Fruit fly (Drosophila melanogaster): Measurements from ENCODE around the gene cDIP.

The cDIP gene

DNA sequence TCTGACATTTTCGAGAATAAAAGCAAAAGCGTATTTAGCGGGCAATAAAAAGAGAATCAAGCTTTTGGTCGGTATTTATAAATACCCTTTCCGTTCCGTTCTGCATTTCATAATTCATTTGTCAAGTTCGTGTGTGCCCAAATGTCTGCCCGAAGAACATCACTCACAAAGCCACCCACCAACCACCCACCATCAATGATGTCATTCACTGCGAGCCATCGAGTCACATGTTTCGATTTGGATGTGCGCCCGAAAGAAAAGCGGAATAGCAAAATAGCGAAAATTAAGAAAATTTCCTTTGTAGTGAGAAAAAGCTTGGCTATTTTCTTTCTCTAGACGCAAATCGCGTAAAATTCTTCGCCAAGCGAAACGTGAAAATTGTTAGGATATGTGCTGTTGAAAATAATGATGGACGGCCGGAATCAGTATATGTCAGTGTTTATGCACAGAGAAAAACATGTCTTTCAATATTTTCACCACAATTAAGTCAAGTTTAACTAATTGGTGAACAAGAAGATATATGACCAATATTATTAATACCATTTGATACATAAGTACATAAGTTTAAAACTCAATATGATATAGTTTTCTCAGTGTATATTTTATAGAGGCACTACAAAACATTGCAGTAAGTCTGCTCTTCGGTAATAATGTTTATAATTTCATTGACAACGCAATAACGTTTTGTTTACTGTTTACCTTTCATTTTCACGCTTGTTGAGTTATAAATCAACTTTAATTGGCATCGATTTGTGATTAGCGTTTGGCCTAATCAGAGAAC, 9.6 kb downstream of the cDIP start:
- no peak for TF ChIP-seq N (GFP tag; optimal IDR thresholded peaks at IDR 0.05)
- TF ChIP-seq fru (GFP tag; optimal IDR thresholded peaks at IDR 0.05) = peak; percentile 19
- TF ChIP-seq CrebA (GFP tag; optimal IDR thresholded peaks at IDR 0.05; ENCODE audit: borderline replicate concordance) = no peak
- TF ChIP-seq Mio (GFP tag; optimal IDR thresholded peaks at IDR 0.05) = no peak
- TF ChIP-seq OdsH (GFP tag; optimal IDR thresholded peaks at IDR 0.05) = peak; percentile 55
- no peak for TF ChIP-seq sage (GFP tag; optimal IDR thresholded peaks at IDR 0.05)
- TF ChIP-seq tai (GFP tag; optimal IDR thresholded peaks at IDR 0.05) = no peak
- peak in 1 of 2 experiments; percentile 29 for TF ChIP-seq foxo (GFP tag; optimal IDR thresholded peaks at IDR 0.05)
- no peak for TF ChIP-seq Dif (GFP tag; optimal IDR thresholded peaks at IDR 0.05; ENCODE audit: partially characterized antibody)
- TF ChIP-seq rgr (GFP tag; optimal IDR thresholded peaks at IDR 0.05) = peak; percentile 68
- TF ChIP-seq dsf (GFP tag; optimal IDR thresholded peaks at IDR 0.05; ENCODE audit: borderline replicate concordance) = no peak
- no peak for TF ChIP-seq Myc (optimal IDR thresholded peaks at IDR 0.05)
- TF ChIP-seq psq (GFP tag; optimal IDR thresholded peaks at IDR 0.05) = peak; percentile 39
- no peak for TF ChIP-seq dl (GFP tag; optimal IDR thresholded peaks at IDR 0.05; ENCODE audit: insufficient read depth in 1 of 2, partially characterized antibody in 2 of 2)
- no peak for TF ChIP-seq jim (GFP tag; optimal IDR thresholded peaks at IDR 0.05)
- peak; percentile 44 for TF ChIP-seq Hnf4 (GFP tag; optimal IDR thresholded peaks at IDR 0.05)
- peak; percentile 41 for TF ChIP-seq ey (GFP tag; optimal IDR thresholded peaks at IDR 0.05)
- TF ChIP-seq CG9705 (GFP tag; optimal IDR thresholded peaks at IDR 0.05) = no peak
- no peak for TF ChIP-seq pan (optimal IDR thresholded peaks at IDR 0.05)
- no peak for TF ChIP-seq Vsx2 (GFP tag; optimal IDR thresholded peaks at IDR 0.05; ENCODE audit: partially characterized antibody)
- TF ChIP-seq lola (GFP tag; optimal IDR thresholded peaks at IDR 0.05) = no peak
- TF ChIP-seq dmrt93B (GFP tag; optimal IDR thresholded peaks at IDR 0.05) = no peak
- no peak for TF ChIP-seq Dfd (GFP tag; optimal IDR thresholded peaks at IDR 0.05)
- TF ChIP-seq Hr78 (GFP tag; optimal IDR thresholded peaks at IDR 0.05) = no peak
- peak; percentile 61 for TF ChIP-seq Sp1 (GFP tag; optimal IDR thresholded peaks at IDR 0.05)
- TF ChIP-seq usp (GFP tag; optimal IDR thresholded peaks at IDR 0.05) = no peak
- no peak for TF ChIP-seq Abd-B (GFP tag; optimal IDR thresholded peaks at IDR 0.05)
- TF ChIP-seq h (GFP tag; optimal IDR thresholded peaks at IDR 0.05) = peak; percentile 66
- no peak for TF ChIP-seq GATAd (GFP tag; optimal IDR thresholded peaks at IDR 0.05)
- peak; percentile 44 for TF ChIP-seq br (GFP tag; optimal IDR thresholded peaks at IDR 0.05)
- no peak for TF ChIP-seq CG32264 (GFP tag; optimal IDR thresholded peaks at IDR 0.05)
- TF ChIP-seq HLH106 (tag; optimal IDR thresholded peaks at IDR 0.05) = peak; percentile 53
- no peak for TF ChIP-seq Rel (GFP tag; optimal IDR thresholded peaks at IDR 0.05)
- TF ChIP-seq Rel (tag; optimal IDR thresholded peaks at IDR 0.05) = no peak
- TF ChIP-seq brk (GFP tag; optimal IDR thresholded peaks at IDR 0.05) = no peak
- no peak for TF ChIP-seq woc (GFP tag; optimal IDR thresholded peaks at IDR 0.05)
- no peak for TF ChIP-seq Hr83 (GFP tag; optimal IDR thresholded peaks at IDR 0.05; ENCODE audit: poor library complexity, severe bottlenecking)
- peak; percentile 3 for TF ChIP-seq Jra (GFP tag; optimal IDR thresholded peaks at IDR 0.05)
- no peak for TF ChIP-seq sv (GFP tag; optimal IDR thresholded peaks at IDR 0.05)

DNA sequence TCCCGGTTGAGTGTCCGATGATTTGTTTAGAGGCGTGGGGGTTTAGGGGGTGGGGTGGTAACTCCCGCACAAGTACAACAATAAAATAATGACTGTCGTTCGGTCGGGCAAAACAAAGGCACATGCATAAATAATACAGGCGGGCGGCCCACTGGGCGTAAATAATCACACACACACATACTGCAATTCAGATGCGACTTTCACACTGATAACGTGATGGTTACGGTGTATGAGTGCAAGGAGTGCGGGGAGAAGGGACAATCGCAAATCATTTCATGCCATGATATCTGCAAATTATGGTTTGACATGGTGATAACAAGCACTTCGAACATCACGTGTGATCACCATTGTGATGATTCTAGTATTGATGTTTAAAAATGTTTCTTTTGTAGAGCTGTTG, 10.8 kb downstream of the cDIP start:
- TF ChIP-seq sv (GFP tag; optimal IDR thresholded peaks at IDR 0.05) (no peak), rgr (GFP tag; optimal IDR thresholded peaks at IDR 0.05) (peak; percentile 4), Sp1 (GFP tag; optimal IDR thresholded peaks at IDR 0.05) (peak; percentile 17), Rel (GFP tag; optimal IDR thresholded peaks at IDR 0.05) (no peak), Rel (tag; optimal IDR thresholded peaks at IDR 0.05) (peak; percentile 42), CrebA (GFP tag; optimal IDR thresholded peaks at IDR 0.05; ENCODE audit: borderline replicate concordance) (peak; percentile 15), br (GFP tag; optimal IDR thresholded peaks at IDR 0.05) (peak; percentile 50), h (GFP tag; optimal IDR thresholded peaks at IDR 0.05) (peak; percentile 39), lola (GFP tag; optimal IDR thresholded peaks at IDR 0.05) (no peak), dl (GFP tag; optimal IDR thresholded peaks at IDR 0.05; ENCODE audit: insufficient read depth in 1 of 2, partially characterized antibody in 2 of 2) (no peak), fru (GFP tag; optimal IDR thresholded peaks at IDR 0.05) (peak; percentile 3), Hnf4 (GFP tag; optimal IDR thresholded peaks at IDR 0.05) (peak; percentile 28)
